Worm (Caenorhabditis elegans): ENCODE measurements around the gene pos-1.

The pos-1 gene

DNA sequence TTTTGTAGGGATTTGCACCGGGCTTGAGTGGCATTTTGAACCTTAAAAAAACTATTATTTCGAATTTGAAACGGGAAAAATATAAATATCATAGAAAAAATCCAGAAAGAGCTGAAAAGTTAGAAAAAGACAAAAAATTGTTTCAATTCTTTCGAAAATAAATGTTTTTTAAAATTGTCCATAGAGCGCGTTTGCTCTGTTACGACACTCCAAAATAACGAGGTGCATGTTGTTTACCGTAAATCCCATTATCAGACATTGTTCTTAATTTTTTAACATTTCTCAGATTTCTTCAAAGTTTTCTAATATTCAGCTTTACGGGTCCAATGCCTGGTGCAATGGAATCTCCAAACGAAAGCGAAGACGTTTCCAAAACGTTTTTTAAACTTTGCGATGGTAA lies 48.2 kb downstream of the pos-1 start, which contains the start of the genes dnj-22 and natc-1 (continued):
- TF ChIP-seq Y67H2A.10 (GFP tag; conservative IDR thresholded peaks at IDR 0.05), result no peak
- TF ChIP-seq B0336.3 (GFP tag; IDR thresholded peaks at IDR 0.05), result no peak
- TF ChIP-seq dpff-1 (tag; optimal IDR thresholded peaks at IDR 0.05), result no peak
- no peak for TF ChIP-seq ztf-22 (GFP tag; optimal IDR thresholded peaks at IDR 0.05)
- no peak for TF ChIP-seq ztf-18 (tag; optimal IDR thresholded peaks at IDR 0.05)
- no peak for TF ChIP-seq ceh-27 (GFP tag; optimal IDR thresholded peaks at IDR 0.05)
- no peak for TF ChIP-seq ama-1 (optimal IDR thresholded peaks at IDR 0.05)
- TF ChIP-seq ama-1 (GFP tag; optimal IDR thresholded peaks at IDR 0.05), result no peak
- no peak for TF ChIP-seq die-1 (tag; optimal IDR thresholded peaks at IDR 0.05)
- no peak for TF ChIP-seq nfya-2 (GFP tag; IDR thresholded peaks at IDR 0.05)
- no peak for TF ChIP-seq chd-7 (tag; optimal IDR thresholded peaks at IDR 0.05)
- no peak for TF ChIP-seq tlf-1 (GFP tag; optimal IDR thresholded peaks at IDR 0.05)
- TF ChIP-seq snpc-4 (GFP tag; optimal IDR thresholded peaks at IDR 0.05), result peak; percentile 38
- peak in 3 of 4 experiments; percentile 14 to 59 (median 59) for TF ChIP-seq snpc-4 (tag; optimal IDR thresholded peaks at IDR 0.05)
- no peak for TF ChIP-seq unc-62 (GFP tag; optimal IDR thresholded peaks at IDR 0.05)
- TF ChIP-seq ekl-4 (GFP tag; IDR thresholded peaks at IDR 0.05), result no peak
- no peak for TF ChIP-seq F10E7.11 (tag; optimal IDR thresholded peaks at IDR 0.05)
- TF ChIP-seq ceh-58 (GFP tag; IDR thresholded peaks at IDR 0.05), result no peak
- no peak for TF ChIP-seq nhr-90 (tag; optimal IDR thresholded peaks at IDR 0.05)
- TF ChIP-seq K12H6.12 (tag; optimal IDR thresholded peaks at IDR 0.05), result no peak
- peak; percentile 58 for TF ChIP-seq snpc-3.4 (tag; optimal IDR thresholded peaks at IDR 0.05)
- TF ChIP-seq ZK185.1 (tag; optimal IDR thresholded peaks at IDR 0.05; ENCODE audit: poor library complexity, severe bottlenecking), result peak; percentile 2
- TF ChIP-seq cebp-2 (GFP tag; IDR thresholded peaks at IDR 0.05), result no peak
- TF ChIP-seq fkh-3 (tag; optimal IDR thresholded peaks at IDR 0.05), result no peak
- TF ChIP-seq F33H1.4 (GFP tag; IDR thresholded peaks at IDR 0.05), result no peak
- TF ChIP-seq Y95B8A.8 (GFP tag; IDR thresholded peaks at IDR 0.05), result no peak
- peak; percentile 63 for TF ChIP-seq lin-40 (tag; optimal IDR thresholded peaks at IDR 0.05)
- no peak for TF ChIP-seq F57A8.1 (GFP tag; optimal IDR thresholded peaks at IDR 0.05)
- no peak for TF ChIP-seq C17E4.6 (GFP tag; IDR thresholded peaks at IDR 0.05)
- no peak for TF ChIP-seq ztf-25 (GFP tag; IDR thresholded peaks at IDR 0.05)
- no peak for TF ChIP-seq athp-1 (tag; optimal IDR thresholded peaks at IDR 0.05)
- TF ChIP-seq rcor-1 (GFP tag; IDR thresholded peaks at IDR 0.05), result no peak
- peak; percentile 51; the same call in 1 of the 2 replicates for TF ChIP-seq madf-6 (GFP tag; IDR thresholded peaks at IDR 0.05)
- no peak for TF ChIP-seq sptf-2 (GFP tag; optimal IDR thresholded peaks at IDR 0.05)
- peak; percentile 52 for TF ChIP-seq F23B12.7 (tag; optimal IDR thresholded peaks at IDR 0.05; ENCODE audit: insufficient read depth)
- TF ChIP-seq ztf-6 (GFP tag; IDR thresholded peaks at IDR 0.05), result no peak
- no peak for TF ChIP-seq lir-1 (GFP tag; conservative IDR thresholded peaks at IDR 0.05)
- no peak for TF ChIP-seq ztf-3 (GFP tag; optimal IDR thresholded peaks at IDR 0.05)
- no peak for TF ChIP-seq mel-28 (tag; optimal IDR thresholded peaks at IDR 0.05; ENCODE audit: borderline replicate concordance)
- TF ChIP-seq lin-54 (GFP tag; optimal IDR thresholded peaks at IDR 0.05), result peak; percentile 35
- TF ChIP-seq lin-35 (GFP tag; optimal IDR thresholded peaks at IDR 0.05), result peak in 1 of 3 experiments; percentile 60
- no peak for TF ChIP-seq ceh-40 (GFP tag; IDR thresholded peaks at IDR 0.05)
- TF ChIP-seq dox-1 (GFP tag; IDR thresholded peaks at IDR 0.05), result peak; percentile 12; the same call in 1 of the 2 replicates
- no peak for TF ChIP-seq hlh-12 (tag; optimal IDR thresholded peaks at IDR 0.05)
- TF ChIP-seq F49E8.2 (tag; optimal IDR thresholded peaks at IDR 0.05; ENCODE audit: insufficient read depth), result no peak
- no peak for TF ChIP-seq ceh-100 (GFP tag; IDR thresholded peaks at IDR 0.05)
- TF ChIP-seq zfh-2 (GFP tag; conservative IDR thresholded peaks at IDR 0.05), result no peak
- TF ChIP-seq cebp-1 (GFP tag; IDR thresholded peaks at IDR 0.05), result no peak
- peak; percentile 22 for TF ChIP-seq cebp-1 (tag; optimal IDR thresholded peaks at IDR 0.05)
- no peak for TF ChIP-seq bed-2 (GFP tag; IDR thresholded peaks at IDR 0.05)

All from whole organism, young adult.